Worm (Caenorhabditis elegans): Measurements from ENCODE around the gene F31D5.1.

The F31D5.1 gene

DNA sequence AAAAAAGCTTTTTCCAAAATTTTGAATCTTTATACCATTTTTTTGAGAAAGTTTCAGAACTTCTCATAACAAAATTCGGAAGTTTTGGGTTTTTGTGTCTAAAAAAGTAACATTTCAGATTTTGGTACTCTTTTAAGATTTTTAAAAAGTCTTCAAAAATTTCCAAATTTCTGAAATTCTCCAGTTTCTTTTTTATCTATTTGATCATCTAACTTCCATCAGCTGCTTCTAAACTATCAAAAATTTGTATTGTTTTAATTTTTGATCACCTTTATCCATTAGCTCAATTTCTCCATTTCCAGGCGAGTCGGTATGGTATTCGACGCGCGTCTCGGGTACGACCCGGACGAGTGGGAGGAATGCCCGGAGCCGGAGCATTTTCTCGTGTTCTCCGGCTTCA is 32.8 kb upstream of the F31D5.1 start, which contains the start of gene cpna-1:
Gene cpna-1, plus strand, starts transcription at position 301 of the 400 bp plus-strand sequence.
- TF ChIP-seq ama-1 (optimal IDR thresholded peaks at IDR 0.05) (no peak), ceh-13 (GFP tag; optimal IDR thresholded peaks at IDR 0.05) (no peak), ceh-36 (tag; optimal IDR thresholded peaks at IDR 0.05) (no peak), tra-4 (tag; optimal IDR thresholded peaks at IDR 0.05) (no peak), flt-1 (GFP tag; IDR thresholded peaks at IDR 0.05) (no peak), tbx-11 (GFP tag; IDR thresholded peaks at IDR 0.05) (no peak), B0310.2 (tag; optimal IDR thresholded peaks at IDR 0.05) (no peak), ets-7 (tag; optimal IDR thresholded peaks at IDR 0.05) (no peak), tbx-37 (GFP tag; conservative IDR thresholded peaks at IDR 0.05) (no peak), sea-1 (GFP tag; conservative IDR thresholded peaks at IDR 0.05) (no peak), pes-1 (GFP tag; IDR thresholded peaks at IDR 0.05) (no peak)

DNA sequence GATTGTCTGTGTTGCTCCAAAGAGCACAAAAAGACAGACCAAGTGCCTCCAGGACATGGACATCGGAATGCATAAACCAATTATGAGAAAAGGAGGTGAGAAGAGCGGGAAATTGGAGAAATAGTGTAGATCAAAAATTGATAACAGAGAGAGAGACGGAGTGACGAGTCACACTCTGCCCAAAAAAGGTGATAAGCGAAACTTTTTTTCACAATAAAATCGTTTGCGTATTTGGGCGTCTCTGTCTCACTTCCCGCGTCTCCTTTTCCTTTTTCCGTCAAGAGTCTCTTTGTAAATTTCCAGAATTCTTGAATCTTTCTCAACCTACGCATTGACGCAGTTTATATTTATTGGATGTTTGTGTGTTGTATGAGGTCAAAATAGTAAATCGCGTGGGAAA is 25.0 kb upstream of the F31D5.1 start, which contains the start of gene mth-2:
Gene mth-2, minus strand, starts transcription at position 188 of the 400 bp plus-strand sequence.
- no peak for TF ChIP-seq F13C5.2 (tag; optimal IDR thresholded peaks at IDR 0.05)
- TF ChIP-seq hmg-4 (GFP tag; optimal IDR thresholded peaks at IDR 0.05), result no peak
- no peak for TF ChIP-seq tbx-37 (GFP tag; conservative IDR thresholded peaks at IDR 0.05)
- no peak for TF ChIP-seq hmbx-1 (tag; optimal IDR thresholded peaks at IDR 0.05)
- no peak for TF ChIP-seq scrt-1 (GFP tag; IDR thresholded peaks at IDR 0.05)
- TF ChIP-seq sea-1 (GFP tag; conservative IDR thresholded peaks at IDR 0.05), result no peak
- no peak for TF ChIP-seq ceh-36 (tag; optimal IDR thresholded peaks at IDR 0.05)
- no peak for TF ChIP-seq ets-7 (tag; optimal IDR thresholded peaks at IDR 0.05)
- TF ChIP-seq hnd-1 (tag; optimal IDR thresholded peaks at IDR 0.05), result no peak

DNA sequence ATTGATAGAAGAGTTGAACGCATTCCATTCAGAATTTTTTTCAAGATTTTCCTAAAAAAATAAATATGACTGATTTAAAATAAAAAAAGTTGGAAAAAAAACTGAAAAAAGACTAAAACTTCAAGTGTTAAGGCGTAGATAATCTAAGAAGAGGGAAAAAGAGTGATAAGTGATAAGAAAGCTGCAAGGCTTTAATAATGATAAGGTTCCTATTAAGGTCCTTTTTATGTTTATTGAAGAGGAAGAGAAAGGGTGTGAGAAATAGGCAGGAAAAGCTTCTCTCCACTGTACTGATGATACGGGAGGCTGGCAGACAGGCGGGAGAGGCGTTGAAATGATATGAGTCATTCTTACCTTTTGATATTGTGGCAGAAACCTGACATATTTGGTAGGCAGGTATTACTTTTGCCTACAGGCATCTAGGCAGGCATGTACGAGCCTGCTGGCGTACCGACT is 15.4 kb upstream of the F31D5.1 start, which contains the start of gene mth-1:
Gene mth-1, minus strand, starts transcription at position 51 of the 456 bp plus-strand sequence.
- TF ChIP-seq ets-7 (tag; optimal IDR thresholded peaks at IDR 0.05) (no peak), hmbx-1 (tag; optimal IDR thresholded peaks at IDR 0.05) (no peak), B0310.2 (tag; optimal IDR thresholded peaks at IDR 0.05) (no peak), tbx-37 (GFP tag; conservative IDR thresholded peaks at IDR 0.05) (no peak), ceh-13 (GFP tag; optimal IDR thresholded peaks at IDR 0.05) (no peak), sea-1 (GFP tag; conservative IDR thresholded peaks at IDR 0.05) (no peak), hnd-1 (tag; optimal IDR thresholded peaks at IDR 0.05) (no peak), ama-1 (optimal IDR thresholded peaks at IDR 0.05) (no peak), tbx-11 (GFP tag; IDR thresholded peaks at IDR 0.05) (no peak), pes-1 (GFP tag; IDR thresholded peaks at IDR 0.05) (no peak), hmg-4 (GFP tag; optimal IDR thresholded peaks at IDR 0.05) (no peak), ceh-36 (tag; optimal IDR thresholded peaks at IDR 0.05) (no peak), tra-4 (tag; optimal IDR thresholded peaks at IDR 0.05) (no peak), aly-1 (tag; optimal IDR thresholded peaks at IDR 0.05) (no peak), scrt-1 (GFP tag; IDR thresholded peaks at IDR 0.05) (no peak), F13C5.2 (tag; optimal IDR thresholded peaks at IDR 0.05) (no peak), flt-1 (GFP tag; IDR thresholded peaks at IDR 0.05) (no peak)

DNA sequence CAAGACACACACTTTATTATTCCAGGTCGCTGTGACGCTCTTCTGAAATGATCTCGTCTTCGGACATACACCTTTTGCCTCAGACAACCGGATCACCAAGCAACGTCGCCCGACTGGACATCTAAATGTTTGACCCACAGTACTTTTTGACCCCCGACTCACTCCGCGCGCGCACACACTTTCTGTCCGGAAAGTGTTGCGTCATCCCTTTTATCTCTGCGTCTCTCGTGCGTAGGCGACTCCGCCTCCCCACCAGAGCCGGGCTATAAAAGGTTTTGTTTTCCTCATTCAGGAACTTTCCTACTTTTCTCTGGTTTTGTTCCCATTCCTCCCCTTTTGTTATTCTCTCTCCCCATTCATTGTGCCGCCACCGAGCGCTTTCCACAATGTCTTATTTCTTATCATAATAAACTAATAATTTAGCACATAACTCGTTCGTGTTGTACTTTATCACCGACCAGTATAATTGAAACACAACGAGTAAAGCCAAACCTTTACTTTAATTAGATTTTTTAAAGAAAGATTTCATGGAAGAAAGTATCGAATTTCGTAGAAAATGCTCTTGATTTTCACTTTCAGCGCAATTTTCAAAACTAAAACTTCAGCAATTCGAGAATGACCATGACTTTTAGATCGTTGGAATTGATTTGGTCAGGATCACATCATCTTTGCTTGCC is 10.0 kb upstream of the F31D5.1 start, which contains the start of gene F31D5.6:
Gene F31D5.6, plus strand, starts transcription at position 627 of the 677 bp plus-strand sequence.
- TF ChIP-seq hmbx-1 (tag; optimal IDR thresholded peaks at IDR 0.05) (no peak), sea-1 (GFP tag; conservative IDR thresholded peaks at IDR 0.05) (0 out of 2 replicates have a peak, but pooled peaks have one; percentile 43), ets-7 (tag; optimal IDR thresholded peaks at IDR 0.05) (no peak)

DNA sequence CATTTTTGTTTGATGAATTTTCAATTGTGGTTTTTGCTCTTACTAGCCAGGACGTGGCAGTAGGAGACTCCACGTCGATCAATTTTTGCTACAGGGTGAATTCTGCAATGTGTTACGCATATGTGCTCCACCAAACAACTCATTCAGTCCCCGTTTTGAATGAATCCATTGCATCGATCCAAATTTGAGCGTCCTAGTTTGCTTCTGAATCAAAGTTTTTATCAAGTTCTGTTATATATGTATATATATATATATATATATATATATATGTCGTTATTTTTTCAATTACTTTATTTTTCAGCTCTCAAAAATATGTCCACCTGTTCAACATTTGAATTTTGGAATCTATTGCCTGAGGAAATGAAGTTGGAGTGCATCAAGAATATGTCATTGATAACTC is 8.0 kb upstream of the F31D5.1 start, which contains the start of gene F31D5.7:
Gene F31D5.7, plus strand, starts transcription at position 301 of the 400 bp plus-strand sequence.
- no peak for TF ChIP-seq tbx-11 (GFP tag; IDR thresholded peaks at IDR 0.05)
- TF ChIP-seq sea-1 (GFP tag; conservative IDR thresholded peaks at IDR 0.05), result no peak
- no peak for TF ChIP-seq ets-7 (tag; optimal IDR thresholded peaks at IDR 0.05)
- no peak for TF ChIP-seq hmg-4 (GFP tag; optimal IDR thresholded peaks at IDR 0.05)
- TF ChIP-seq scrt-1 (GFP tag; IDR thresholded peaks at IDR 0.05), result no peak
- TF ChIP-seq tra-4 (tag; optimal IDR thresholded peaks at IDR 0.05), result no peak
- TF ChIP-seq ceh-13 (GFP tag; optimal IDR thresholded peaks at IDR 0.05), result no peak
- TF ChIP-seq aly-1 (tag; optimal IDR thresholded peaks at IDR 0.05), result no peak
- no peak for TF ChIP-seq ceh-36 (tag; optimal IDR thresholded peaks at IDR 0.05)
- no peak for TF ChIP-seq tbx-37 (GFP tag; conservative IDR thresholded peaks at IDR 0.05)
- TF ChIP-seq F13C5.2 (tag; optimal IDR thresholded peaks at IDR 0.05), result no peak

DNA sequence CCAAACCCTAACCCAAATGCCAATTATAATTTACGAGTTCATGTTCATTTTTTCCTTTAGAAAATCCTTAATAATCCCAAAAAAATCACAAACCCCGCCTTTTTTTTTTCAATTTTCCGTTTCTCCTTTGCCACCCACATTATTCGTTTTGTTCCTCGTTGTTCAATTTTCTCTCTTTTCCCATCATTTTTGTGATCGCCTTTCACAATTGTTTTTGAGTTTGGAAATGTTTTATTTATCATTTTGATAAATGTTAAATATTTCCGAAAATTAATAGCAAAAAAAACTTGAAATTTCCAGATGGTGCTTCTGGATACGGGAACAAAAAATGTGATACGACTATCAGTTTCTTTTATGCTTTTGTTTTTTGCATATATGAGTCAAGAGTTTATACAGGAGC is 3.8 kb upstream of the F31D5.1 start, which contains the start of gene F31D5.2:
Gene F31D5.2, plus strand, starts transcription at position 301 of the 400 bp plus-strand sequence.
- no peak for TF ChIP-seq sea-1 (GFP tag; conservative IDR thresholded peaks at IDR 0.05)
- TF ChIP-seq F13C5.2 (tag; optimal IDR thresholded peaks at IDR 0.05), result no peak
- no peak for TF ChIP-seq tbx-37 (GFP tag; conservative IDR thresholded peaks at IDR 0.05)

DNA sequence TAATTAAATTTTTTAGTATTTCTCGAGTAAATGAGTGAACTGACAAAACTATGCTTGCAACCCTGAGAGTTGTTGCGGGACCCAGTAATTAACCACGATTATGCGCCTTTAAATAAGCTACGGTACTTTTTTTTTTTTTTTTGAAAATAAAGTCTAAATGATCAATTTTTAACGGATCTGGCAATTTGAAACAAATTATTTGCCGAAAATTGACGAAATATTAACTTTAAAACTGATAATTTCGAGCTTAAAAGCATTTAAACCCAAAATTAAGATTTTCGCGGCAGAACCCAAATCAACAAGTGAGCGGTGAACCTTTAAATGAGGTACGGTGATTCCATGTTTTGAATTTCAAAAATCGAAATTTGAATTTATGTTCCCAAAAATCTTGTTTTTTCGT is 3.3 kb downstream of the F31D5.1 start:
- TF ChIP-seq ama-1 (optimal IDR thresholded peaks at IDR 0.05) (no peak), aly-1 (tag; optimal IDR thresholded peaks at IDR 0.05) (no peak), sea-1 (GFP tag; conservative IDR thresholded peaks at IDR 0.05) (no peak), scrt-1 (GFP tag; IDR thresholded peaks at IDR 0.05) (no peak)

DNA sequence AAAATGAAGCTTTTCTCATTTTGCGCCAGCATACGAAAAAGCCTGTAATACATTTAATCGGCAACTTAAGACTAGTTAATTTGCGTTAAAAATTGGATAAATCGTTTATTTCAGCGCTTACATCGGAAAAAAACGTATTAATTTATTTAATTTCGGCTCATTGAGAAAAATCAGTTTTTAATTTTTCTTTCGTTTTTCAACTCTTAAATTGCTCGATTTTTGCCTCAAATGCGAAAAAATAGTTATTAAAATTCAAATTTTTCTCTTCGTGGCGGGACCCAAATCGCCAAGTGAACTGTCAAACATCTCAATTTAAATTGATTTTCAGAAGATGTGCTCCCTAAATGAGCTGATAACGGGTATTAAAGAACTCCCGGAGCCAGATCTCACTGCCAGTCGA is 3.8 kb downstream of the F31D5.1 start, which contains the start of gene C16A11.5:
Gene C16A11.5, plus strand, starts transcription at position 323 of the 400 bp plus-strand sequence.
- TF ChIP-seq ceh-36 (tag; optimal IDR thresholded peaks at IDR 0.05) (no peak), ceh-13 (GFP tag; optimal IDR thresholded peaks at IDR 0.05) (no peak), hnd-1 (tag; optimal IDR thresholded peaks at IDR 0.05) (no peak), tra-4 (tag; optimal IDR thresholded peaks at IDR 0.05) (no peak), flt-1 (GFP tag; IDR thresholded peaks at IDR 0.05) (no peak), scrt-1 (GFP tag; IDR thresholded peaks at IDR 0.05) (no peak), F13C5.2 (tag; optimal IDR thresholded peaks at IDR 0.05) (no peak), tbx-37 (GFP tag; conservative IDR thresholded peaks at IDR 0.05) (no peak), sea-1 (GFP tag; conservative IDR thresholded peaks at IDR 0.05) (no peak), ets-7 (tag; optimal IDR thresholded peaks at IDR 0.05) (no peak)
